Worm (Caenorhabditis elegans) whole organism, early embryonic: ENCODE results near the gene srx-63.

Experiments
- B0310.2 ChIP-seq: sonication (generic microtip); optimal IDR thresholded peaks from 2 replicates; lab custom pipeline; 2016; ENCODE audit warnings: mild to moderate bottlenecking, missing genetic modification characterization, missing compliant biosample characterization
- F13C5.2 ChIP-seq: sonication (generic microtip); optimal IDR thresholded peaks from 2 replicates; lab custom pipeline; 2017; ENCODE audit warnings: mild to moderate bottlenecking, missing genetic modification characterization, inconsistent platforms, missing compliant biosample characterization
- ama-1 ChIP-seq: fragments of 150-350 bp; optimal IDR thresholded peaks from 2 replicates; lab custom pipeline; 2014
- ceh-36 ChIP-seq: sonication (generic microtip); optimal IDR thresholded peaks from 2 replicates; lab custom pipeline; 2016; ENCODE audit warnings: missing genetic modification characterization, inconsistent platforms, missing compliant biosample characterization
- ets-7 ChIP-seq: sonication (generic microtip); optimal IDR thresholded peaks from 2 replicates; lab custom pipeline; 2016; ENCODE audit warnings: missing genotype, missing genetic modification characterization, missing compliant biosample characterization
- flt-1 ChIP-seq: fragments of 200-800 bp; sonication (Bioruptor generic); IDR thresholded peaks from 2 replicates; pipeline ENCODE4 v1.3.6; 2022; ENCODE audit warnings: missing genetic modification characterization, missing compliant biosample characterization
- hmbx-1 ChIP-seq: sonication (generic microtip); optimal IDR thresholded peaks from 2 replicates; lab custom pipeline; 2016; ENCODE audit warnings: mild to moderate bottlenecking, missing genetic modification characterization, missing compliant biosample characterization
- hmg-4 ChIP-seq: fragments of 200-800 bp; sonication (Bioruptor generic); optimal IDR thresholded peaks from 2 replicates; lab custom pipeline; 2018; ENCODE audit warnings: mild to moderate bottlenecking, missing genetic modification characterization, missing compliant biosample characterization
- tbx-37 ChIP-seq: fragments of 200-800 bp; sonication (Bioruptor generic); conservative IDR thresholded peaks from 2 replicates; pipeline ENCODE4 v1.3.6; 2022; ENCODE audit warnings: missing genetic modification reagents, missing genetic modification characterization, missing compliant biosample characterization

ce11 chrV:3922547-3922946 lies 8.9 kb upstream of the srx-63 start:
- TF ChIP-seq F13C5.2 (tag; lab: Kevin White, UChicago): no peak
- TF ChIP-seq B0310.2: no peak
- no peak for TF ChIP-seq tbx-37 (GFP tag; lab: Robert Waterston, UW)
- no peak for TF ChIP-seq ama-1 (lab: Kevin White, UChicago)
- no peak for TF ChIP-seq flt-1
- TF ChIP-seq hmg-4: no peak
- TF ChIP-seq ceh-36: no peak
- no peak for TF ChIP-seq ets-7 (tag; lab: Kevin White, UChicago)
- no peak for TF ChIP-seq hmbx-1 (tag; lab: Kevin White, UChicago)
